Worm (Caenorhabditis elegans) whole organism, L3 larva: ENCODE results near the gene W02A2.9.

ENCODE experiments used
- ceh-9 ChIP-seq: sonication (generic microtip); optimal IDR thresholded peaks from 2 replicates; lab custom pipeline; 2018; ENCODE audit warnings: missing biosample characterization, missing genetic modification characterization
- elt-3 ChIP-seq, 3 experiments: fragments of 150-350 bp in 1 of 3; sonication (generic microtip) in 2 of 3; optimal IDR thresholded peaks; 2 replicates in 2 of 3; 4 replicates in 1 of 3; lab custom pipeline; 2014 to 2017; ENCODE audit warnings: missing biosample characterization in 3 of 3, missing genetic modification characterization in 3 of 3
- nhr-11 ChIP-seq: fragments of 150-350 bp; optimal IDR thresholded peaks from 2 replicates; lab custom pipeline; 2014; ENCODE audit warnings: missing biosample characterization, missing genetic modification characterization
- unc-62 ChIP-seq: fragments of 150-350 bp; sonication (generic microtip); optimal IDR thresholded peaks from 4 replicates; lab custom pipeline; 2014; ENCODE audit warnings: missing biosample characterization, missing genetic modification reagents, missing genetic modification characterization

- no peak for TF ChIP-seq nhr-11
- TF ChIP-seq unc-62 (GFP tag; lab: Kevin White, UChicago), result no peak
- no peak for TF ChIP-seq elt-3 (tag; optimal IDR thresholded peaks at IDR 0.05; lab: Kevin White, UChicago)
- TF ChIP-seq ceh-9 (tag; lab: Kevin White, UChicago), result no peak
These were observed 36.4 kb downstream of the W02A2.9 start, which contains the start of gene rab-19 for ce11 chrIV:13383763-13384436.
